Worm (Caenorhabditis elegans) whole organism, L2 larva: ENCODE data around the gene nhl-2.

Source experiments
- C34F6.9 ChIP-seq: fragments of 150-350 bp; optimal IDR thresholded peaks from 2 replicates; lab custom pipeline; 2014; ENCODE audit warnings: missing biosample characterization, missing genetic modification characterization
- F13H6.1 ChIP-seq: sonication (generic microtip); optimal IDR thresholded peaks from 2 replicates; lab custom pipeline; 2016; ENCODE audit warnings: missing genetic modification characterization, missing compliant biosample characterization
- Y55F3AM.14 ChIP-seq: fragments of 200-800 bp; sonication (Bioruptor generic); optimal IDR thresholded peaks from 2 replicates; lab custom pipeline; 2018; ENCODE audit warnings: mild to moderate bottlenecking, missing genetic modification characterization, missing compliant biosample characterization
- ZK546.5 ChIP-seq: sonication (generic microtip); optimal IDR thresholded peaks from 2 replicates; lab custom pipeline; 2017; ENCODE audit warnings: missing biosample characterization, missing genetic modification characterization
- alr-1 ChIP-seq: fragments of 150-350 bp; optimal IDR thresholded peaks from 2 replicates; lab custom pipeline; 2014; ENCODE audit warnings: missing biosample characterization, missing genetic modification characterization
- aly-2 ChIP-seq: fragments of 150-350 bp; optimal IDR thresholded peaks from 2 replicates; lab custom pipeline; 2014; ENCODE audit warnings: missing biosample characterization, missing genetic modification characterization
- ama-1 ChIP-seq: fragments of 150-350 bp; optimal IDR thresholded peaks from 2 replicates; lab custom pipeline; 2018; ENCODE audit warnings: inconsistent platforms
- blmp-1 ChIP-seq: sonication (generic microtip); optimal IDR thresholded peaks from 2 replicates; lab custom pipeline; 2017; ENCODE audit warnings: missing genetic modification characterization, mild to moderate bottlenecking, missing compliant biosample characterization, antibody characterized with exemption, moderate library complexity; ENCODE audit not compliant: insufficient read depth
- ceh-16 ChIP-seq: fragments of 150-350 bp; optimal IDR thresholded peaks from 2 replicates; lab custom pipeline; 2014; ENCODE audit warnings: missing biosample characterization, missing genetic modification characterization
- ceh-82 ChIP-seq: fragments of 150-350 bp; optimal IDR thresholded peaks from 2 replicates; lab custom pipeline; 2014; ENCODE audit warnings: missing biosample characterization, missing genetic modification characterization
- dmd-4 ChIP-seq: sonication (generic microtip); optimal IDR thresholded peaks from 2 replicates; lab custom pipeline; 2017; ENCODE audit warnings: missing biosample characterization, missing genetic modification characterization
- egl-27 ChIP-seq: sonication (generic microtip); optimal IDR thresholded peaks from 3 replicates; lab custom pipeline; 2017; ENCODE audit warnings: missing biosample characterization, missing genetic modification reagents, missing genetic modification characterization
- elt-1 ChIP-seq: fragments of 150-350 bp; optimal IDR thresholded peaks from 2 replicates; lab custom pipeline; 2014; ENCODE audit warnings: missing biosample characterization, missing genetic modification characterization
- elt-3 ChIP-seq: sonication (generic microtip); optimal IDR thresholded peaks from 2 replicates; lab custom pipeline; 2017; ENCODE audit warnings: missing biosample characterization, missing genetic modification characterization
- fos-1 ChIP-seq: fragments of 150-350 bp; optimal IDR thresholded peaks from 2 replicates; lab custom pipeline; 2014; ENCODE audit warnings: missing biosample characterization, missing genetic modification characterization
- gmeb-1 ChIP-seq: fragments of 150-350 bp; optimal IDR thresholded peaks from 2 replicates; lab custom pipeline; 2014; ENCODE audit warnings: missing biosample characterization, missing genetic modification characterization
- lin-11 ChIP-seq: fragments of 150-350 bp; sonication (generic microtip); optimal IDR thresholded peaks from 2 replicates; lab custom pipeline; 2014; ENCODE audit warnings: missing biosample characterization, missing genetic modification characterization, inconsistent platforms, mixed read lengths
- lin-13 ChIP-seq: fragments of 150-350 bp; optimal IDR thresholded peaks from 2 replicates; lab custom pipeline; 2014; ENCODE audit warnings: missing biosample characterization, missing genetic modification reagents, missing genetic modification characterization
- lin-39 ChIP-seq: fragments of 150-350 bp; optimal IDR thresholded peaks from 2 replicates; lab custom pipeline; 2014; ENCODE audit warnings: missing biosample characterization, missing genetic modification reagents, missing genetic modification characterization
- lsy-2 ChIP-seq, 2 experiments: fragments of 150-350 bp in 1 of 2; sonication (generic microtip) in 1 of 2; optimal IDR thresholded peaks; 2 replicates each; lab custom pipeline; 2014 to 2017; ENCODE audit warnings: missing biosample characterization in 2 of 2, missing genetic modification characterization in 2 of 2
- mab-5 ChIP-seq: fragments of 150-350 bp; optimal IDR thresholded peaks from 2 replicates; lab custom pipeline; 2014; ENCODE audit warnings: missing biosample characterization, missing genetic modification characterization
- mbf-1 ChIP-seq: sonication (generic microtip); optimal IDR thresholded peaks from 2 replicates; lab custom pipeline; 2017; ENCODE audit warnings: missing biosample characterization, missing genetic modification characterization
- mdl-1 ChIP-seq, 2 experiments: fragments of 150-350 bp in 1 of 2; sonication (generic microtip) in 1 of 2; optimal IDR thresholded peaks; 2 replicates each; lab custom pipeline; 2017; ENCODE audit warnings: missing biosample characterization in 2 of 2, missing genetic modification characterization in 2 of 2
- nhr-10 ChIP-seq: sonication (generic microtip); optimal IDR thresholded peaks from 2 replicates; lab custom pipeline; 2017; ENCODE audit warnings: missing biosample characterization, missing genetic modification characterization
- nhr-11 ChIP-seq: fragments of 150-350 bp; optimal IDR thresholded peaks from 2 replicates; lab custom pipeline; 2014; ENCODE audit warnings: missing biosample characterization, missing genetic modification characterization
- nhr-12 ChIP-seq: fragments of 150-350 bp; optimal IDR thresholded peaks from 2 replicates; lab custom pipeline; 2014; ENCODE audit warnings: missing biosample characterization, missing genetic modification characterization
- nhr-129 ChIP-seq: fragments of 150-350 bp; optimal IDR thresholded peaks from 2 replicates; lab custom pipeline; 2014; ENCODE audit warnings: missing biosample characterization, missing genetic modification characterization
- nhr-21 ChIP-seq: fragments of 150-350 bp; optimal IDR thresholded peaks from 2 replicates; lab custom pipeline; 2014; ENCODE audit warnings: missing biosample characterization, missing genetic modification characterization
- nhr-23 ChIP-seq: fragments of 150-350 bp; optimal IDR thresholded peaks from 2 replicates; lab custom pipeline; 2014; ENCODE audit warnings: missing biosample characterization, missing genetic modification reagents, missing genetic modification characterization
- nhr-25 ChIP-seq: fragments of 150-350 bp; sonication (generic microtip); optimal IDR thresholded peaks from 3 replicates; lab custom pipeline; 2014; ENCODE audit warnings: missing biosample characterization, missing genetic modification characterization
- nhr-77 ChIP-seq: fragments of 150-350 bp; optimal IDR thresholded peaks from 2 replicates; lab custom pipeline; 2014; ENCODE audit warnings: missing biosample characterization, missing genetic modification characterization
- peb-1 ChIP-seq: fragments of 150-350 bp; optimal IDR thresholded peaks from 2 replicates; lab custom pipeline; 2014; ENCODE audit warnings: missing biosample characterization, missing genetic modification characterization
- sem-4 ChIP-seq: fragments of 150-350 bp; optimal IDR thresholded peaks from 2 replicates; lab custom pipeline; 2014; ENCODE audit warnings: missing biosample characterization, missing genetic modification reagents, missing genetic modification characterization
- skn-1 ChIP-seq: sonication (generic microtip); optimal IDR thresholded peaks from 2 replicates; lab custom pipeline; 2017; ENCODE audit warnings: missing biosample characterization, missing genetic modification characterization
- sma-3 ChIP-seq: sonication (generic microtip); optimal IDR thresholded peaks from 2 replicates; lab custom pipeline; 2016; ENCODE audit warnings: missing genetic modification reagents, missing genetic modification characterization, missing compliant biosample characterization
- sma-9 ChIP-seq, 2 experiments: fragments of 150-350 bp in 1 of 2; sonication (generic microtip) in 1 of 2; optimal IDR thresholded peaks; 2 replicates each; lab custom pipeline; 2014 to 2016; ENCODE audit warnings: missing genetic modification characterization in 2 of 2, mild to moderate bottlenecking in 1 of 2, missing biosample characterization in 1 of 2, missing compliant biosample characterization in 1 of 2, missing genetic modification reagents in 1 of 2, moderate library complexity in 1 of 2
- unc-39 ChIP-seq: fragments of 150-350 bp; optimal IDR thresholded peaks from 2 replicates; lab custom pipeline; 2014; ENCODE audit warnings: missing biosample characterization, missing genetic modification characterization
- unc-55 ChIP-seq: fragments of 150-350 bp; sonication (generic microtip); optimal IDR thresholded peaks from 3 replicates; lab custom pipeline; 2014; ENCODE audit warnings: missing biosample characterization, missing genetic modification reagents, missing genetic modification characterization
- unc-62 ChIP-seq: fragments of 150-350 bp; optimal IDR thresholded peaks from 2 replicates; lab custom pipeline; 2014; ENCODE audit warnings: missing biosample characterization, missing genetic modification reagents, missing genetic modification characterization
- ztf-1 ChIP-seq: fragments of 200-800 bp; sonication (Bioruptor generic); conservative IDR thresholded peaks from 2 replicates; pipeline ENCODE4 v1.3.6; 2022; ENCODE audit warnings: missing genetic modification characterization, missing compliant biosample characterization
- ztf-11 ChIP-seq: sonication (generic microtip); optimal IDR thresholded peaks from 2 replicates; lab custom pipeline; 2017; ENCODE audit warnings: missing biosample characterization, missing genetic modification characterization
- ztf-4 ChIP-seq: fragments of 150-350 bp; optimal IDR thresholded peaks from 2 replicates; lab custom pipeline; 2014; ENCODE audit warnings: missing biosample characterization, missing genetic modification characterization

The nhl-2 gene

DNA sequence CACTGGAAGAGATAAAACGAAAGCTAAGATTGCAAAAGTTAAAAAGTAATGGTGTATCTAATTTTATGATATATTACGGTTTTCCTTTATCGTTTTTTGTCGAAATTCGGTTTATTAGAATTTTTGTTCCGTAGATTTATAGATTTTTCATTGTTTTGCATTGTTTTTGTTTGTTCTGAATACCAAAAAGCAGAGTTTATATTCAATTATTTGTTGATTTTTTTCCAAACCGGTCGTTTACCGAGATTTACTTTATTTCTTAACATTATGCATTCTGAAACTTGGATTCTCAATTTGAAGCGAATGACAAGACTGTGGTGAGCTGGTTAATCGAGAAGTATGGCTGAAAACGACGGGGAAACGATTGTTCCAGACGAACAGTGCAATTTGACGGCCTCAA is 38.1 kb upstream of the nhl-2 start, which contains the start of gene fsn-1:
TSS of gene fsn-1 (plus strand) at position 301 of the 400 bp plus-strand sequence.
- TF ChIP-seq mdl-1 (tag; optimal IDR thresholded peaks at IDR 0.05; lab: Kevin White, UChicago) (no peak), ceh-16 (tag; lab: Kevin White, UChicago) (no peak), Y55F3AM.14 (GFP tag; lab: Kevin White, UChicago) (no peak), unc-55 (GFP tag; lab: Kevin White, UChicago) (no peak)
- TF ChIP-seq, all 48 proteins: peak for 0

DNA sequence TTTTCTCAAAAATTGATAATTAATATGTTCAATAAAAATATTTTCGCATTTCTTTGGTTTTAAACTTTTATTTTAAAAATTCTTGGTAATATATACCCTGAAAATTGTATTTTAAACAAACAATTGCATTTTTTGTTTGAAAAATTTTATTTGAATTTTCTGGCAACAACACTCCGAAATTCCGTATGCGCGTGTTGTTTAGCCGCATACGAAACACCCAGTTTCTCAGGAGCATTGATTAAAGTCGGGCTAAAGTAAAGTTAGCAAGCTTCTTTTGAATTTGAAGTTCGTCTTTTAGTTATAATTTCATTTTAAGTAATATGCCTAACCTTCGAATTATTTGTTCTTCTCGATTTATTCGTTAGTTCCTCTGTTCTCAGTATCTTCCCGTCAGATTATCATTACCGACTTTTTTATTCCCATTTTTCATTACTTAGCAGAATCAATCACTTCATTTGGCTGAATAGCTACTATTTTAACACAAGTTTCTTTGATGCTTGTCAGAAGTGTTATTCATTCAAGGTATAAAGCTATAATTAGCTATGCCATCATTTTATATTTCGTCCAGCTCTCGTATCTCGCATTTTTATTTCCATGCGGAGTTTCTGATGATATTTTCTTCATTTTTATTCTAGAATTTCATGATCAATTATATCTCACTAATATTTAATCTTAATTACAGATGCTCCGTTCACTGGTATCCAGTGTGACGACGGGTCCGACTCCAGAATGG is 36.2 kb upstream of the nhl-2 start, which contains the start of gene mrps-18C:
TSS of gene mrps-18C (plus strand) at position 683 of the 733 bp plus-strand sequence.
- no peak for TF ChIP-seq mbf-1 (tag; lab: Kevin White, UChicago)
- TF ChIP-seq C34F6.9 = peak; percentile 44
- TF ChIP-seq lsy-2 (tag; optimal IDR thresholded peaks at IDR 0.05; lab: Kevin White, UChicago) = peak in 1 of 2 experiments; percentile 53
- TF ChIP-seq unc-55 (GFP tag; lab: Kevin White, UChicago) = peak; percentile 52
- TF ChIP-seq aly-2 = no peak
- TF ChIP-seq gmeb-1 (tag; lab: Kevin White, UChicago) = peak; percentile 50

DNA sequence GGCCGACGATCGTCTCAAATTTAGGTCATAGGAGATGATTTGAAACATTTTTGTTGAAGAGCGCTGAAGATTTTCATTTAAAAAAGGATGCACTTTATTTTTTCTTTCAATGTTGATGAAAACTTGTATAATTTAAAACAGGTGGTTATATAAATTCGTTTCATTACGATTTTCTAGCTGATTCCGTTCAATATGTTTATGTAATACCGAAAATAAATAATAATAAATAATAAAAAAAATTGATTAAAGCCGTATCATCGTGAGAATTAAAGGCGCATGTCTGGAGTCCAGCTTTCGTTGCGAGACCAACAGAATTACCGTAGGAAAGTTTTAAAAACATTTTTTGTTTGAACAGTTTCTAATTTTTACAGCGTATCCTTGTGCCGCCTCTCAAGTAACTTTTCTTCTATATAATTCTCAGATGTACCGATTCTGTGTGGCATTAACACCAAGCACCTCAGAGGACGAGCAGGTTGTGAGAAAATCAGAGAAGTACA is 33.4 kb upstream of the nhl-2 start, which contains the start of the genes C26E6.12 and eri-9:
TSS of gene C26E6.12 (minus strand) at position 51 of the 497 bp plus-strand sequence.
TSS of gene eri-9 (plus strand) at position 248 of the 497 bp plus-strand sequence.
- TF ChIP-seq mbf-1 (tag; lab: Kevin White, UChicago) = no peak
- TF ChIP-seq elt-3 (tag; lab: Kevin White, UChicago) = no peak
- no peak for TF ChIP-seq Y55F3AM.14 (GFP tag; lab: Kevin White, UChicago)
- no peak for TF ChIP-seq sma-3 (GFP tag; lab: Kevin White, UChicago)
- no peak for TF ChIP-seq lin-11 (tag; lab: Kevin White, UChicago)
- TF ChIP-seq blmp-1 = no peak

DNA sequence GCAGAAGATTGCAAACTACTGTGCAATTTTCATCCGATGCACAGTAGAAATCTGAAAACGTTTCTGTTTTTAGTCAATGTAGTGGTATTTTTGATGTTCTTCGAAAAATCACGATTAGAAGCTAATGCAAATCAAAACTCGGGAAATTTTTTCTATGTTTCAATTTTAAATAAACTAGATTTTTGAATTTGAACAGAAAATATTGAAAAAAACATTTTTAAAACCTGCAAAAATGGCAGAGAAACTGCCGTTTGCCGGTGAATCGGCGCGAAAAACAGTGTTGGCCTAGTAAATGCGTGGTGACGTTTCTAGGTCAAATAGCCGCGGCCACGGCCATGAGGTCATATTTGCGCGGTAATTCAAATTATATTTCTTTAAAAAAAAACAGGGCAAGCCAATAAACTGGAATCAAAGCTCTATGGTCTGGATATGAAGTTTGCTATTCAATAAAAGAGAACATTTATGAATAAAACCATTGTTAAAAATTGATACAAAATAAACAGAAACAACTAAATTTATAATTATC is 31.3 kb upstream of the nhl-2 start, which contains the start of gene set-2:
TSS of gene set-2 (minus strand) at position 51 of the 526 bp plus-strand sequence.
- peak; percentile 2 for TF ChIP-seq ztf-4 (tag; lab: Kevin White, UChicago)
- no peak for TF ChIP-seq ceh-16 (tag; lab: Kevin White, UChicago)
- no peak for TF ChIP-seq egl-27 (tag; lab: Kevin White, UChicago)
- no peak for TF ChIP-seq ceh-82 (tag; lab: Kevin White, UChicago)
- TF ChIP-seq gmeb-1 (tag; lab: Kevin White, UChicago) = peak; percentile 92
- no peak for TF ChIP-seq nhr-129
- peak; percentile 28 for TF ChIP-seq lin-11 (tag; lab: Kevin White, UChicago)
- TF ChIP-seq nhr-10 (tag; lab: Kevin White, UChicago) = no peak
- TF ChIP-seq blmp-1 = no peak
- TF ChIP-seq mbf-1 (tag; lab: Kevin White, UChicago) = no peak
- peak; percentile 65 for TF ChIP-seq F13H6.1 (tag; lab: Kevin White, UChicago)
- no peak for TF ChIP-seq ztf-1 (GFP tag; lab: Robert Waterston, UW)
- TF ChIP-seq peb-1 = no peak
- no peak for TF ChIP-seq mab-5 (tag; lab: Kevin White, UChicago)
- no peak for TF ChIP-seq nhr-12 (tag; lab: Kevin White, UChicago)
- TF ChIP-seq mdl-1 (tag; optimal IDR thresholded peaks at IDR 0.05; lab: Kevin White, UChicago) = no peak
- peak; percentile 52 for TF ChIP-seq C34F6.9
- no peak for TF ChIP-seq unc-39 (tag; lab: Kevin White, UChicago)
- TF ChIP-seq ztf-11 (tag; lab: Kevin White, UChicago) = no peak
- TF ChIP-seq elt-1 (tag; lab: Kevin White, UChicago) = no peak
- no peak for TF ChIP-seq lin-39 (tag; lab: Kevin White, UChicago)
- TF ChIP-seq skn-1 (tag; lab: Kevin White, UChicago) = no peak
- no peak for TF ChIP-seq ZK546.5 (tag; lab: Kevin White, UChicago)
- TF ChIP-seq nhr-11 = no peak
- peak; percentile 38 for TF ChIP-seq sma-9 (GFP tag; optimal IDR thresholded peaks at IDR 0.05; lab: Kevin White, UChicago)
- no peak for TF ChIP-seq sma-9 (tag; optimal IDR thresholded peaks at IDR 0.05; lab: Kevin White, UChicago)
- peak; percentile 57 for TF ChIP-seq sma-3 (GFP tag; lab: Kevin White, UChicago)
- no peak for TF ChIP-seq nhr-21 (tag; lab: Kevin White, UChicago)
- TF ChIP-seq nhr-25 (tag; lab: Kevin White, UChicago) = peak; percentile 64
- peak; percentile 16 for TF ChIP-seq sem-4
- no peak for TF ChIP-seq nhr-23 (tag; lab: Kevin White, UChicago)
- peak; percentile 14 for TF ChIP-seq fos-1 (tag; lab: Kevin White, UChicago)
- TF ChIP-seq elt-3 (tag; lab: Kevin White, UChicago) = no peak
- no peak for TF ChIP-seq nhr-77 (tag; lab: Kevin White, UChicago)
- TF ChIP-seq ama-1 (lab: Kevin White, UChicago) = no peak
- no peak for TF ChIP-seq dmd-4 (tag; lab: Kevin White, UChicago)
- TF ChIP-seq alr-1 (tag; lab: Kevin White, UChicago) = no peak
- TF ChIP-seq aly-2 = no peak
- no peak for TF ChIP-seq Y55F3AM.14 (GFP tag; lab: Kevin White, UChicago)
- no peak for TF ChIP-seq unc-62
- peak; percentile 64 for TF ChIP-seq lin-13
